Fruit fly (Drosophila melanogaster) whole organism, adult: ENCODE results near the gene CG11593.

Source experiments
- CG11617 ChIP-seq: fragments of 200-800 bp; sonication (Bioruptor generic); optimal IDR thresholded peaks from 2 replicates; lab custom pipeline; 2017; ENCODE audit warnings: mild to moderate bottlenecking, missing biosample characterization, missing genetic modification reagents, missing genetic modification characterization
- CG12768 ChIP-seq: fragments of 200-800 bp; sonication (Bioruptor generic); optimal IDR thresholded peaks from 2 replicates; lab custom pipeline; 2017; ENCODE audit warnings: missing biosample characterization, missing genetic modification characterization, mild to moderate bottlenecking, moderate library complexity, missing genetic modification reagents
- CG14711 ChIP-seq: fragments of 200-800 bp; sonication (Bioruptor generic); optimal IDR thresholded peaks from 2 replicates; lab custom pipeline; 2018; ENCODE audit warnings: missing biosample characterization, mild to moderate bottlenecking, missing genetic modification characterization, moderate library complexity
- CG1620 ChIP-seq: fragments of 200-800 bp; sonication (Bioruptor generic); optimal IDR thresholded peaks from 2 replicates; lab custom pipeline; 2016; ENCODE audit warnings: missing biosample characterization, missing genetic modification characterization
- CG33017 ChIP-seq: fragments of 200-800 bp; sonication (Bioruptor generic); optimal IDR thresholded peaks from 2 replicates; lab custom pipeline; 2018; ENCODE audit warnings: missing biosample characterization, mild to moderate bottlenecking, missing genetic modification characterization, moderate library complexity
- CG5204 ChIP-seq: fragments of 200-800 bp; sonication (Bioruptor generic); optimal IDR thresholded peaks from 2 replicates; lab custom pipeline; 2016; ENCODE audit warnings: missing biosample characterization, missing genetic modification characterization
- CG7045 ChIP-seq: fragments of 200-800 bp; sonication (Bioruptor generic); optimal IDR thresholded peaks from 2 replicates; lab custom pipeline; 2017; ENCODE audit warnings: missing biosample characterization, mild to moderate bottlenecking, missing genetic modification characterization
- CG7101 ChIP-seq: fragments of 200-800 bp; sonication (Bioruptor generic); optimal IDR thresholded peaks from 2 replicates; lab custom pipeline; 2018; ENCODE audit warnings: missing biosample characterization, mild to moderate bottlenecking, missing genetic modification characterization, moderate library complexity
- Clk ChIP-seq: fragments of 200-800 bp; sonication (Bioruptor generic); optimal IDR thresholded peaks from 2 replicates; lab custom pipeline; 2017; ENCODE audit warnings: missing biosample characterization, missing genetic modification characterization
- Crg-1 ChIP-seq: fragments of 200-800 bp; sonication (Bioruptor generic); optimal IDR thresholded peaks from 2 replicates; lab custom pipeline; 2016; ENCODE audit warnings: missing biosample characterization, missing genetic modification characterization
- Hr96 ChIP-seq: fragments of 200-800 bp; sonication (Bioruptor generic); optimal IDR thresholded peaks from 2 replicates; lab custom pipeline; 2016; ENCODE audit warnings: missing biosample characterization, missing genetic modification characterization
- Mnt ChIP-seq: fragments of 200-800 bp; sonication (Bioruptor generic); optimal IDR thresholded peaks from 2 replicates; lab custom pipeline; 2016; ENCODE audit warnings: missing biosample characterization, mild to moderate bottlenecking, missing genetic modification characterization
- bab1 ChIP-seq: fragments of 200-800 bp; sonication (Bioruptor generic); optimal IDR thresholded peaks from 3 replicates; lab custom pipeline; 2019; ENCODE audit warnings: missing biosample characterization, mild to moderate bottlenecking, missing genetic modification characterization, moderate library complexity
- cic ChIP-seq: fragments of 200-800 bp; sonication (Bioruptor generic); optimal IDR thresholded peaks from 2 replicates; lab custom pipeline; 2017; ENCODE audit warnings: missing biosample characterization, mild to moderate bottlenecking, missing genetic modification characterization, moderate library complexity
- cnc ChIP-seq, 2 experiments: fragments of >200 bp; optimal IDR thresholded peaks; 2 replicates each; lab custom pipeline; 2017
- kay ChIP-seq: fragments of 200-800 bp; sonication (Bioruptor generic); peaks from one replicate; lab custom pipeline; 2016; ENCODE audit warnings: missing biosample characterization, missing genetic modification characterization, borderline replicate concordance
- ovo ChIP-seq: fragments of 200-800 bp; sonication (Bioruptor generic); optimal IDR thresholded peaks from 2 replicates; lab custom pipeline; 2016; ENCODE audit warnings: missing biosample characterization, missing genetic modification characterization
- pad ChIP-seq: fragments of 200-800 bp; sonication (Bioruptor generic); optimal IDR thresholded peaks from 3 replicates; lab custom pipeline; 2017; ENCODE audit warnings: missing biosample characterization, missing genetic modification characterization, mild to moderate bottlenecking, moderate library complexity, missing genetic modification reagents
- tj ChIP-seq: fragments of 200-800 bp; sonication (Bioruptor generic); optimal IDR thresholded peaks from 3 replicates; lab custom pipeline; 2017; ENCODE audit warnings: missing biosample characterization, mild to moderate bottlenecking, missing genetic modification characterization, moderate library complexity
- toe ChIP-seq: fragments of 200-800 bp; sonication (Bioruptor generic); optimal IDR thresholded peaks from 2 replicates; lab custom pipeline; 2016; ENCODE audit warnings: missing biosample characterization, missing genetic modification characterization

The CG11593 gene

dm6 chr3L:4021260-4021831, 18.9 kb downstream of the CG11593 start, which contains the start of gene Mul1:
TSS of gene Mul1 (plus strand) at chr3L:4021457.
- no peak for TF ChIP-seq CG12768
- TF ChIP-seq CG14711 (tag; lab: Kevin White, UChicago) = peak; percentile 15
- TF ChIP-seq bab1 (GFP tag; lab: Kevin White, UChicago) = peak; percentile 31
- peak; percentile 13 for TF ChIP-seq cic (GFP tag; lab: Kevin White, UChicago)

- TF ChIP-seq toe (no peak), CG1620 (GFP tag; lab: Kevin White, UChicago) (no peak), Crg-1 (GFP tag; lab: Kevin White, UChicago) (no peak), ovo (no peak), Mnt (GFP tag; lab: Kevin White, UChicago) (no peak)
Observed at dm6 chr3L:4018228-4018928, 21.9 kb downstream of the CG11593 start, which contains the start of gene FoxL1. TSS of gene FoxL1 (plus strand) at chr3L:4018878.

DNA sequence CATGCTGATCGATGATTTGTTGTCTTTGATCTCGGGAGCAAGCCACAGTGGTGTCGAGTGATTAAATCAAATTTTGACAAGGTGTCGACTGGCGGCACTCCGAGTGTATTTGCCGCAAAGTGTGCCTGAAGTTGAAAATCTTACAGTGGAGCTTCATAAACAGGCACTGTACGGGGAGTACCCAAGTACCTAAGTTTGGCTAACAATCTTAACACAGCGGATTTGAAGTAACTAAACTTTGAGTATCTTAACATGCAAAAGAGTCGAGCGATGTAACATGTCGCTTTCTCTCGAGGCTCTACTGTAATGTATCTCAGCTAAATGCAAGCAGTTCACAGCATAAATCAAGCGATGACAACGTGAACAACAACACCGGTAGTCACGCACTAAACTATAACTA, 23.5 kb downstream of the CG11593 start:
- TF ChIP-seq ovo = no peak
- no peak for TF ChIP-seq cic (GFP tag; lab: Kevin White, UChicago)
- TF ChIP-seq tj (GFP tag; lab: Kevin White, UChicago) = no peak
- no peak for TF ChIP-seq CG7045 (GFP tag; lab: Kevin White, UChicago)
- TF ChIP-seq CG5204 (GFP tag; lab: Kevin White, UChicago) = no peak
- TF ChIP-seq toe = no peak
- TF ChIP-seq CG33017 = no peak
- TF ChIP-seq pad (GFP tag; lab: Kevin White, UChicago) = no peak
- TF ChIP-seq Mnt (GFP tag; lab: Kevin White, UChicago) = no peak
- TF ChIP-seq CG1620 (GFP tag; lab: Kevin White, UChicago) = no peak
- no peak for TF ChIP-seq Clk (GFP tag; lab: Kevin White, UChicago)
- no peak for TF ChIP-seq CG11617 (GFP tag; lab: Kevin White, UChicago)
- no peak for TF ChIP-seq Hr96 (GFP tag; lab: Kevin White, UChicago)
- no peak for TF ChIP-seq CG12768
- no peak for TF ChIP-seq CG7101 (tag; lab: Kevin White, UChicago)
- no peak for TF ChIP-seq cnc (optimal IDR thresholded peaks at IDR 0.05; lab: Kevin White, UChicago)
- no peak for TF ChIP-seq Crg-1 (GFP tag; lab: Kevin White, UChicago)
- TF ChIP-seq bab1 (GFP tag; lab: Kevin White, UChicago) = no peak
- TF ChIP-seq CG14711 (tag; lab: Kevin White, UChicago) = no peak
- TF ChIP-seq kay (GFP tag; lab: Kevin White, UChicago) = no peak

DNA sequence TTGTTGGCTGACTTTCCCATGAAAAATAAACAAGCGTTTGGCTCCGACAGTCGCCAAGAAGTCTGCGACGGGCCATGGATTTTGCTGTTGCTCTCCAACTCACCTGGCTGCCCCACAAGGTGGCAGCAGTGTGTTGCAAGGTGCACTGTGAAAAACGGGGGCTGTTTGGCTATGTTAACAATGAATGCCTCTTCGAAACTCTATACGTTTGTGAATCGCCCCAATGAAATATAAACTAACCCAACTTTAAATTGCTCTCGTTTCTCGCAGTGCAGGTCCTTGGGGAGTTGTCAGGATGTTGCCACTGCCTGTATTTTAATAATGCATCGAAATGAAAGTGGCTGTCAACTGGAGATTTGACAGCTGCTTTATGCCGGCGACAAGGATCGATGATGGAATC, 25.9 kb downstream of the CG11593 start:
- TF ChIP-seq tj (GFP tag; lab: Kevin White, UChicago) (no peak), CG7101 (tag; lab: Kevin White, UChicago) (no peak), CG1620 (GFP tag; lab: Kevin White, UChicago) (no peak)

dm6 chr3L:4010122-4010521, 30.2 kb downstream of the CG11593 start:
- TF ChIP-seq Crg-1 (GFP tag; lab: Kevin White, UChicago) = no peak

dm6 chr3L:4007256-4007655, 33.0 kb downstream of the CG11593 start:
- TF ChIP-seq cnc (optimal IDR thresholded peaks at IDR 0.05; lab: Kevin White, UChicago) = no peak
- TF ChIP-seq tj (GFP tag; lab: Kevin White, UChicago) = no peak
- no peak for TF ChIP-seq CG7045 (GFP tag; lab: Kevin White, UChicago)
- no peak for TF ChIP-seq ovo
- TF ChIP-seq Crg-1 (GFP tag; lab: Kevin White, UChicago) = no peak
- TF ChIP-seq Mnt (GFP tag; lab: Kevin White, UChicago) = no peak
- TF ChIP-seq toe = no peak
- TF ChIP-seq Clk (GFP tag; lab: Kevin White, UChicago) = no peak
- no peak for TF ChIP-seq CG7101 (tag; lab: Kevin White, UChicago)
- TF ChIP-seq CG5204 (GFP tag; lab: Kevin White, UChicago) = no peak
- no peak for TF ChIP-seq CG11617 (GFP tag; lab: Kevin White, UChicago)
- TF ChIP-seq CG12768 = no peak
- no peak for TF ChIP-seq cic (GFP tag; lab: Kevin White, UChicago)
- TF ChIP-seq CG33017 = no peak
- TF ChIP-seq kay (GFP tag; lab: Kevin White, UChicago) = no peak
- TF ChIP-seq CG14711 (tag; lab: Kevin White, UChicago) = no peak
- TF ChIP-seq bab1 (GFP tag; lab: Kevin White, UChicago) = no peak
- no peak for TF ChIP-seq Hr96 (GFP tag; lab: Kevin White, UChicago)
- TF ChIP-seq pad (GFP tag; lab: Kevin White, UChicago) = no peak
- TF ChIP-seq CG1620 (GFP tag; lab: Kevin White, UChicago) = no peak

dm6 chr3L:4003316-4003715, 37.0 kb downstream of the CG11593 start, which contains the start of gene CG14985:
TSS of gene CG14985 (plus strand) at chr3L:4003474.
- TF ChIP-seq CG1620 (GFP tag; lab: Kevin White, UChicago) = no peak
- TF ChIP-seq pad (GFP tag; lab: Kevin White, UChicago) = no peak
- TF ChIP-seq Hr96 (GFP tag; lab: Kevin White, UChicago) = no peak
- no peak for TF ChIP-seq Mnt (GFP tag; lab: Kevin White, UChicago)
- TF ChIP-seq ovo = no peak
- TF ChIP-seq kay (GFP tag; lab: Kevin White, UChicago) = no peak
- no peak for TF ChIP-seq CG33017
- TF ChIP-seq CG12768 = no peak
- no peak for TF ChIP-seq toe
- TF ChIP-seq Clk (GFP tag; lab: Kevin White, UChicago) = no peak
- no peak for TF ChIP-seq CG7101 (tag; lab: Kevin White, UChicago)
- no peak for TF ChIP-seq CG11617 (GFP tag; lab: Kevin White, UChicago)
- no peak for TF ChIP-seq tj (GFP tag; lab: Kevin White, UChicago)
